Fruit fly (Drosophila melanogaster): Measurements from ENCODE around the gene CG31463.

DNA sequence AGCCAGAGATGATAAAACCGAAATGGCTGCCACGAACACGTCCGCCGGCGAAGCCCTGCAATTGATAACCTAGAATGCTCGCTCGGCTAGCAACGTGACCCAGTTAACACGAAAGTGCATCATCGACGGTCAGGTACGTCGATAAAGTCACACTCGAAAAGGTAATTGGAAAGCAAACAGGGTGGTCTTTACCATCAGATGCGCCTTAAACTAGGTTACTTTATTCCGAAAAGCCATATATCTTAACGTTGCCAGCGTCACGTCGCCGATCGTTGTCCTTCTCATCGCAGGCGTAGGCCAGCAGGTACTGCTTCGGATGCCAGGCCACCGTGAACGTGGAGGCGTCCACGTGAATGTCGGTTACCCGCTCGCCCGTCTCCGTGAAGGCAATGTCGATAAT is 15.1 kb downstream of the CG31463 start:
- TF ChIP-seq CG10348 (GFP tag; IDR thresholded peaks at IDR 0.05) (no peak), CG34367 (tag; optimal IDR thresholded peaks at IDR 0.05) (no peak), CG17806 (tag; optimal IDR thresholded peaks at IDR 0.05) (no peak), CG32121 (GFP tag; IDR thresholded peaks at IDR 0.05) (no peak), CG9948 (tag; optimal IDR thresholded peaks at IDR 0.05) (no peak), Snoo (tag; optimal IDR thresholded peaks at IDR 0.05) (no peak), gl (tag; optimal IDR thresholded peaks at IDR 0.05) (no peak), CG4496 (GFP tag; IDR thresholded peaks at IDR 0.05) (no peak), CG8301 (tag; optimal IDR thresholded peaks at IDR 0.05) (no peak), CG13204 (GFP tag; optimal IDR thresholded peaks at IDR 0.05) (no peak), CG15710 (tag; optimal IDR thresholded peaks at IDR 0.05) (no peak)
